Worm (Caenorhabditis elegans) whole organism, early embryonic: ENCODE data around the gene clp-9.

ENCODE experiments used
- B0310.2 ChIP-seq: sonication (generic microtip); optimal IDR thresholded peaks from 2 replicates; lab custom pipeline; 2016; ENCODE audit warnings: mild to moderate bottlenecking, missing genetic modification characterization, missing compliant biosample characterization
- F13C5.2 ChIP-seq: sonication (generic microtip); optimal IDR thresholded peaks from 2 replicates; lab custom pipeline; 2017; ENCODE audit warnings: mild to moderate bottlenecking, missing genetic modification characterization, inconsistent platforms, missing compliant biosample characterization
- aly-1 ChIP-seq: sonication (generic microtip); optimal IDR thresholded peaks from 2 replicates; lab custom pipeline; 2016; ENCODE audit warnings: missing genetic modification characterization, missing compliant biosample characterization
- ama-1 ChIP-seq: fragments of 150-350 bp; optimal IDR thresholded peaks from 2 replicates; lab custom pipeline; 2014
- ceh-13 ChIP-seq: fragments of 200-800 bp; sonication (Bioruptor generic); optimal IDR thresholded peaks from 2 replicates; lab custom pipeline; 2018; ENCODE audit warnings: mild to moderate bottlenecking, missing genetic modification characterization, missing compliant biosample characterization
- ceh-36 ChIP-seq: sonication (generic microtip); optimal IDR thresholded peaks from 2 replicates; lab custom pipeline; 2016; ENCODE audit warnings: missing genetic modification characterization, inconsistent platforms, missing compliant biosample characterization
- ets-7 ChIP-seq: sonication (generic microtip); optimal IDR thresholded peaks from 2 replicates; lab custom pipeline; 2016; ENCODE audit warnings: missing genotype, missing genetic modification characterization, missing compliant biosample characterization
- flt-1 ChIP-seq: fragments of 200-800 bp; sonication (Bioruptor generic); IDR thresholded peaks from 2 replicates; pipeline ENCODE4 v1.3.6; 2022; ENCODE audit warnings: missing genetic modification characterization, missing compliant biosample characterization
- hmbx-1 ChIP-seq: sonication (generic microtip); optimal IDR thresholded peaks from 2 replicates; lab custom pipeline; 2016; ENCODE audit warnings: mild to moderate bottlenecking, missing genetic modification characterization, missing compliant biosample characterization
- hmg-4 ChIP-seq: fragments of 200-800 bp; sonication (Bioruptor generic); optimal IDR thresholded peaks from 2 replicates; lab custom pipeline; 2018; ENCODE audit warnings: mild to moderate bottlenecking, missing genetic modification characterization, missing compliant biosample characterization
- hnd-1 ChIP-seq: sonication (generic microtip); optimal IDR thresholded peaks from 2 replicates; lab custom pipeline; 2016; ENCODE audit warnings: missing genetic modification characterization, missing compliant biosample characterization
- pes-1 ChIP-seq: fragments of 200-800 bp; sonication (Bioruptor generic); IDR thresholded peaks from 2 replicates; pipeline ENCODE4 v1.3.6; 2022; ENCODE audit warnings: missing genetic modification reagents, missing genetic modification characterization, missing compliant biosample characterization
- scrt-1 ChIP-seq: fragments of 200-800 bp; sonication (Bioruptor generic); IDR thresholded peaks from 2 replicates; pipeline ENCODE4 v1.3.6; 2022; ENCODE audit warnings: missing genetic modification characterization, missing compliant biosample characterization
- sea-1 ChIP-seq: fragments of 200-800 bp; sonication (Bioruptor generic); conservative IDR thresholded peaks from 2 replicates; pipeline ENCODE4 v1.3.6; 2022; ENCODE audit warnings: missing genetic modification characterization, missing compliant biosample characterization
- tbx-11 ChIP-seq: fragments of 200-800 bp; sonication (Bioruptor generic); IDR thresholded peaks from 2 replicates; pipeline ENCODE4 v1.3.6; 2022; ENCODE audit warnings: missing genetic modification characterization, missing compliant biosample characterization
- tbx-37 ChIP-seq: fragments of 200-800 bp; sonication (Bioruptor generic); conservative IDR thresholded peaks from 2 replicates; pipeline ENCODE4 v1.3.6; 2022; ENCODE audit warnings: missing genetic modification reagents, missing genetic modification characterization, missing compliant biosample characterization
- tra-4 ChIP-seq: sonication (generic microtip); optimal IDR thresholded peaks from 2 replicates; lab custom pipeline; 2017; ENCODE audit warnings: missing genetic modification characterization, missing compliant biosample characterization

The clp-9 gene

ce11 chrV:9885918-9886488 lies at the start of gene clp-9:
clp-9 (minus strand) TSS chrV:9885968.
- TF ChIP-seq pes-1 (GFP tag; lab: Robert Waterston, UW): no peak
- no peak for TF ChIP-seq tra-4 (tag; lab: Kevin White, UChicago)
- TF ChIP-seq ama-1 (lab: Kevin White, UChicago): no peak
- no peak for TF ChIP-seq hmbx-1
- TF ChIP-seq aly-1 (tag; lab: Kevin White, UChicago): no peak
- no peak for TF ChIP-seq tbx-11 (GFP tag; lab: Robert Waterston, UW)
- no peak for TF ChIP-seq tbx-37
- TF ChIP-seq flt-1 (GFP tag; lab: Robert Waterston, UW): no peak
- TF ChIP-seq hnd-1: no peak
- no peak for TF ChIP-seq ceh-36 (tag; lab: Kevin White, UChicago)

ce11 chrV:9930612-9931065 lies 44.9 kb upstream of the clp-9 start, which contains the start of the genes rmh-2 and suds-3:
rmh-2 (minus strand) TSS chrV:9930775.
suds-3 (plus strand) TSS chrV:9931015.
- peak; percentile 7 for TF ChIP-seq hmg-4 (GFP tag; lab: Kevin White, UChicago)
- no peak for TF ChIP-seq ceh-13 (GFP tag; lab: Kevin White, UChicago)

ce11 chrV:9927954-9928353 lies 42.2 kb upstream of the clp-9 start:
- no peak for TF ChIP-seq ets-7 (tag; lab: Kevin White, UChicago)
- TF ChIP-seq hnd-1: no peak
- no peak for TF ChIP-seq flt-1 (GFP tag; lab: Robert Waterston, UW)
- no peak for TF ChIP-seq B0310.2 (tag; lab: Kevin White, UChicago)
- TF ChIP-seq ama-1 (lab: Kevin White, UChicago): no peak
- TF ChIP-seq aly-1 (tag; lab: Kevin White, UChicago): no peak
- no peak for TF ChIP-seq sea-1 (GFP tag; lab: Robert Waterston, UW)
- TF ChIP-seq pes-1 (GFP tag; lab: Robert Waterston, UW): no peak
- TF ChIP-seq tra-4 (tag; lab: Kevin White, UChicago): no peak
- TF ChIP-seq ceh-36 (tag; lab: Kevin White, UChicago): no peak
- TF ChIP-seq tbx-11 (GFP tag; lab: Robert Waterston, UW): no peak
- TF ChIP-seq ceh-13 (GFP tag; lab: Kevin White, UChicago): no peak
- no peak for TF ChIP-seq scrt-1 (GFP tag; lab: Robert Waterston, UW)
- TF ChIP-seq hmg-4 (GFP tag; lab: Kevin White, UChicago): no peak
- TF ChIP-seq hmbx-1: no peak
- TF ChIP-seq F13C5.2 (tag; lab: Kevin White, UChicago): no peak
- no peak for TF ChIP-seq tbx-37

ce11 chrV:9927381-9927780 lies 41.6 kb upstream of the clp-9 start:
- TF ChIP-seq pes-1 (GFP tag; lab: Robert Waterston, UW) (no peak), aly-1 (tag; lab: Kevin White, UChicago) (no peak), ama-1 (lab: Kevin White, UChicago) (no peak), ceh-36 (tag; lab: Kevin White, UChicago) (no peak), ets-7 (tag; lab: Kevin White, UChicago) (no peak), hnd-1 (no peak), tra-4 (tag; lab: Kevin White, UChicago) (no peak), tbx-37 (no peak), sea-1 (GFP tag; lab: Robert Waterston, UW) (no peak), ceh-13 (GFP tag; lab: Kevin White, UChicago) (no peak), scrt-1 (GFP tag; lab: Robert Waterston, UW) (no peak), hmbx-1 (no peak), flt-1 (GFP tag; lab: Robert Waterston, UW) (no peak), hmg-4 (GFP tag; lab: Kevin White, UChicago) (no peak), tbx-11 (GFP tag; lab: Robert Waterston, UW) (no peak), F13C5.2 (tag; lab: Kevin White, UChicago) (no peak), B0310.2 (tag; lab: Kevin White, UChicago) (no peak)

- TF ChIP-seq ets-7 (tag; lab: Kevin White, UChicago) (no peak), flt-1 (GFP tag; lab: Robert Waterston, UW) (no peak), sea-1 (GFP tag; lab: Robert Waterston, UW) (no peak), hmg-4 (GFP tag; lab: Kevin White, UChicago) (no peak), tbx-11 (GFP tag; lab: Robert Waterston, UW) (no peak), scrt-1 (GFP tag; lab: Robert Waterston, UW) (no peak), ceh-36 (tag; lab: Kevin White, UChicago) (no peak), hmbx-1 (no peak), aly-1 (tag; lab: Kevin White, UChicago) (no peak), ceh-13 (GFP tag; lab: Kevin White, UChicago) (no peak), hnd-1 (no peak)
Observed at ce11 chrV:9926240-9926639, 40.5 kb upstream of the clp-9 start, which contains the start of gene C50H2.13. C50H2.13 (plus strand) TSS chrV:9926540.

ce11 chrV:9925647-9926046 lies 39.9 kb upstream of the clp-9 start:
- TF ChIP-seq tbx-11 (GFP tag; lab: Robert Waterston, UW) (no peak), ama-1 (lab: Kevin White, UChicago) (no peak), sea-1 (GFP tag; lab: Robert Waterston, UW) (no peak), hmg-4 (GFP tag; lab: Kevin White, UChicago) (no peak), hmbx-1 (no peak), B0310.2 (tag; lab: Kevin White, UChicago) (no peak), ceh-13 (GFP tag; lab: Kevin White, UChicago) (no peak), hnd-1 (no peak), tbx-37 (no peak), scrt-1 (GFP tag; lab: Robert Waterston, UW) (no peak), aly-1 (tag; lab: Kevin White, UChicago) (no peak), tra-4 (tag; lab: Kevin White, UChicago) (no peak), flt-1 (GFP tag; lab: Robert Waterston, UW) (no peak), ceh-36 (tag; lab: Kevin White, UChicago) (no peak), ets-7 (tag; lab: Kevin White, UChicago) (no peak), F13C5.2 (tag; lab: Kevin White, UChicago) (no peak), pes-1 (GFP tag; lab: Robert Waterston, UW) (no peak)

DNA sequence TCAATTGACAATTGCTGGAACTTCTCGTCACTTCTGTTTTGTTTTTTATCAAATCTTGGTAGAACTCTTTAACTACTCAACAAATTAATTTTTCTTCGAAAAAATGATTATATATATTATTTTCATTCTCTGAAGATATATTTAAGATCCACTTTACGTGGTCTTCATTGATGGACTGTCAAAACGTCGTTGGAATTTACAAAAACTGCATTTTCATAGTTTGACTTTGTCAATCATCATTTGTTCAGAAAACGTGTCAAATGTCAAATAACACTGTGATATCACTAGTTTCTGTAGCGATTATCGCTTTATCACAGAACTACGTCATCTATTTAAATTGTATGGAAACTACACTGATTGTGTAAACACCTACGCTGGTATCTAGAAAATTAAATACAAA lies 38.6 kb upstream of the clp-9 start:
- TF ChIP-seq flt-1 (GFP tag; lab: Robert Waterston, UW) (no peak), ceh-36 (tag; lab: Kevin White, UChicago) (no peak), hmg-4 (GFP tag; lab: Kevin White, UChicago) (no peak), B0310.2 (tag; lab: Kevin White, UChicago) (no peak), tra-4 (tag; lab: Kevin White, UChicago) (no peak), aly-1 (tag; lab: Kevin White, UChicago) (no peak), F13C5.2 (tag; lab: Kevin White, UChicago) (no peak)
